Fruit fly (Drosophila melanogaster): ENCODE data around the gene CG44153.

Gene CG44153

DNA sequence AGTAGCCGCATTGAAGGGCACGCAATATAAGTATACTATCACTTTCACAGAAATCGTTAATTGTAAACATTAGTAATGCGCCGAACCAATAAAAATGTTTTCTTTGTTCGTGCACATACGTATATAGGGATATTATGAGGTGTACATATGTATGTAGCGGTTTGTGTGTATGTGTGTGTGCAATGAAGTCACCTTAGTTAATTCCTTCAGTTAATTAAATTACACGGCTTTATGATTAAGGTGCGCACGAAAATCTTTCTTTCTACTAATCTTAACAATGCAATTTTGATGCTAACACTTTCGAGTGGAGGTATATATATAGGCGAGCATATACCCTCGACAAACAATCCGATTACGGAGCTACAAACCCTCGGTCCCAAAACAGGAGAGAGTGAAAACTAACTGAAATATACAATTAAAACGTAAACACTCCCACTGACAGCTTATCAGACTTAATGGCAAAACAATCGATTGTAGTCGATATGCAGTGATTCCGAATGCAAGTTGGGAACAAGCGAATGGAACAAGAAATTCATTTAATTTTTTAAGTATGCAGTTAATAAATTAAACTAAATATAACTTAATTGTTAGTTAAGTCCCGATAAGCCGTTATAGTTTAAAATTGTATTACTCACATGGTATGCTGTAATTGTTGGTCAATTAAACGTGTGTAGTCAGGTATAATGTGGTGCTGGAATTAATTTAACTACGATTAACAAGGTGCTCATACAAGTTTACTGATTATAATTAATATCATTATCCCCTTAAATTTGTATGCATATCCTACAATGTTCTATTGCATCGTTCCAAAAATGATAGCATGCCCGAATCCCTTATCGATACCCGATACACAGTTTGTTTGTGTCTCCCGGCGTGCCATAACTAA, 40.7 kb upstream of the CG44153 start, which contains the start of the genes Npc1a and Prosalpha6 (continued):
- TF ChIP-seq CG1603 (tag; optimal IDR thresholded peaks at IDR 0.05) (peak; percentile 100), inv (GFP tag; IDR thresholded peaks at IDR 0.05; ENCODE audit: partially characterized antibody) (peak; percentile 66; the same call in 1 of the 2 replicates), CG2712 (tag; optimal IDR thresholded peaks at IDR 0.05) (peak; percentile 51), bcd (GFP tag; optimal IDR thresholded peaks at IDR 0.05) (no peak), exex (tag; optimal IDR thresholded peaks at IDR 0.05) (peak; percentile 31), HLH4C (GFP tag; IDR thresholded peaks at IDR 0.05; ENCODE audit: partially characterized antibody) (peak; percentile 66; the same call in 2 of the 3 replicates), BEAF-32 (GFP tag; optimal IDR thresholded peaks at IDR 0.05) (peak; percentile 88), sens-2 (GFP tag; IDR thresholded peaks at IDR 0.05) (no peak), CG30020 (tag; optimal IDR thresholded peaks at IDR 0.05) (peak; percentile 99), Lhr (GFP tag; optimal IDR thresholded peaks at IDR 0.05) (peak; percentile 33), gfzf (GFP tag; optimal IDR thresholded peaks at IDR 0.05) (peak; percentile 8), mam (GFP tag; optimal IDR thresholded peaks at IDR 0.05) (peak; percentile 1), CG17829 (tag; optimal IDR thresholded peaks at IDR 0.05) (peak; percentile 31), pfk (GFP tag; optimal IDR thresholded peaks at IDR 0.05) (peak; percentile 95), CG2875 (GFP tag; optimal IDR thresholded peaks at IDR 0.05) (no peak), Atf-2 (GFP tag; optimal IDR thresholded peaks at IDR 0.05) (no peak), Sry-δ (GFP tag; optimal IDR thresholded peaks at IDR 0.05) (peak; percentile 91), cato (GFP tag; optimal IDR thresholded peaks at IDR 0.05; ENCODE audit: borderline replicate concordance) (no peak), CG6254 (GFP tag; optimal IDR thresholded peaks at IDR 0.05) (peak; percentile 53), CG34422 (GFP tag; IDR thresholded peaks at IDR 0.05) (peak; percentile 34; the same call in 1 of the 3 replicates), CG17359 (tag; optimal IDR thresholded peaks at IDR 0.05) (no peak), seq (GFP tag; IDR thresholded peaks at IDR 0.05) (no peak), ato (GFP tag; IDR thresholded peaks at IDR 0.05; ENCODE audit: partially characterized antibody) (peak; percentile 57; the same call in 1 of the 2 replicates), CG1024 (GFP tag; IDR thresholded peaks at IDR 0.05) (peak; percentile 70), CG34376 (GFP tag; optimal IDR thresholded peaks at IDR 0.05) (peak; percentile 36), luna (GFP tag; optimal IDR thresholded peaks at IDR 0.05) (peak; percentile 2), ssp (GFP tag; IDR thresholded peaks at IDR 0.05) (peak; percentile 68), knrl (GFP tag; IDR thresholded peaks at IDR 0.05; ENCODE audit: partially characterized antibody) (peak; percentile 74), CG14710 (tag; optimal IDR thresholded peaks at IDR 0.05) (peak; percentile 70), CG4617 (GFP tag; optimal IDR thresholded peaks at IDR 0.05; ENCODE audit: borderline replicate concordance) (peak; percentile 11), NC2α (GFP tag; optimal IDR thresholded peaks at IDR 0.05) (peak; percentile 25), dati (GFP tag; IDR thresholded peaks at IDR 0.05) (no peak), CG9727 (GFP tag; optimal IDR thresholded peaks at IDR 0.05) (peak; percentile 12), tll (GFP tag; optimal IDR thresholded peaks at IDR 0.05) (peak in 1 of 2 experiments; percentile 66), CG13775 (GFP tag; optimal IDR thresholded peaks at IDR 0.05) (peak; percentile 28), CG5180 (GFP tag; optimal IDR thresholded peaks at IDR 0.05) (peak; percentile 21), CG17385 (GFP tag; optimal IDR thresholded peaks at IDR 0.05) (peak; percentile 20), pzg (GFP tag; optimal IDR thresholded peaks at IDR 0.05) (peak; percentile 77), CG10543 (GFP tag; optimal IDR thresholded peaks at IDR 0.05) (no peak), CG9797 (GFP tag; optimal IDR thresholded peaks at IDR 0.05) (peak; percentile 42), CG32767 (GFP tag; IDR thresholded peaks at IDR 0.05) (no peak), CG11504 (tag; optimal IDR thresholded peaks at IDR 0.05) (no peak), Doc3 (GFP tag; IDR thresholded peaks at IDR 0.05; ENCODE audit: partially characterized antibody) (0 out of 3 replicates have a peak, but pooled peaks have one; percentile 28), CG16813 (GFP tag; IDR thresholded peaks at IDR 0.05; ENCODE audit: partially characterized antibody) (peak; percentile 71; the same call in 2 of the 3 replicates), MESR4 (GFP tag; optimal IDR thresholded peaks at IDR 0.05) (peak; percentile 36), CG12391 (tag; optimal IDR thresholded peaks at IDR 0.05) (peak; percentile 55)

All from whole organism, embryonic.